Fruit fly (Drosophila melanogaster): ENCODE data around the gene Srx.

Gene Srx

DNA sequence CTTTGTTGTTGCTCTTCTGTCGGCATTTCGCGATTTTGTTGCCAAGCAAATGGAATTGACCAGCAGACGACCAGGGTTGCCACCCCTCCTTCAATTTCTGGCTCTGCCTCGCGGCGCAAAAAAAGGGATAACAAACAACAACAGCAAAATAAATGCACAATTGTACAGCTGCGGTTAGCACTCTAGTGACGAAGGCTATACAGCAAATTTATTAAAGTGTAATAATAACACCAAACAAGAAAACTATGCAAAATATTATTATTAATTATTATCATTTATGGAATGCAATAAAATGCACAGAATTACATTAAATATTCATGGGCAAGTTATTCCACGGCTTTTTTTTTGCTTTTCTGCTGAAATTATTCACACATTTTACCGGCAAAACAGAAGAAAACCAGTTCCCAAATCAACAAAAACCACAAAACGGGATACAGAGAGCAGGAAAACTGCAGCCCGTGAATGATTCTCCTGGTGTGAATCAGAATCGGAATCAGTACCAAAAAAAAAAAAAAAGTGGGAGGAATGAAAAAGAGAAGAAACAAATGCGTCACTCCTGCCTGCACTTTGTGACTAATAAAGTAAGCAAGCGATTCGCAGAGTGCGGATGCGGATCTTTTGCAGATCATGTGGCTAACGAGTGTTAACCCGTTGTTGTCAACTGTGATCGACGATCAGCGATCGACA is 22.6 kb downstream of the Srx start:
- no peak; the same call in 1 of the 2 replicates for TF ChIP-seq Ets98B (GFP tag; IDR thresholded peaks at IDR 0.05)
- TF ChIP-seq CG9948 (tag; optimal IDR thresholded peaks at IDR 0.05) = peak; percentile 49
- peak; percentile 14 for TF ChIP-seq EcR (GFP tag; optimal IDR thresholded peaks at IDR 0.05)
- TF ChIP-seq CG8159 (tag; optimal IDR thresholded peaks at IDR 0.05) = peak; percentile 72
- peak; percentile 19 for TF ChIP-seq CG34367 (tag; optimal IDR thresholded peaks at IDR 0.05)
- no peak for TF ChIP-seq fd96Ca (GFP tag; IDR thresholded peaks at IDR 0.05)
- TF ChIP-seq CG4496 (GFP tag; IDR thresholded peaks at IDR 0.05) = no peak; the same call in 2 of the 3 replicates
- peak; percentile 35 for TF ChIP-seq D1 (tag; optimal IDR thresholded peaks at IDR 0.05)
- TF ChIP-seq CG10348 (GFP tag; IDR thresholded peaks at IDR 0.05) = no peak
- no peak for TF ChIP-seq CG12605 (GFP tag; IDR thresholded peaks at IDR 0.05)
- TF ChIP-seq CG13204 (GFP tag; optimal IDR thresholded peaks at IDR 0.05) = peak; percentile 57
- peak; percentile 8 for TF ChIP-seq Pif1A (GFP tag; optimal IDR thresholded peaks at IDR 0.05)
- TF ChIP-seq CG32121 (GFP tag; IDR thresholded peaks at IDR 0.05) = no peak
- peak; percentile 61 for TF ChIP-seq CG15710 (tag; optimal IDR thresholded peaks at IDR 0.05)
- peak; percentile 69 for TF ChIP-seq Pif1B (GFP tag; optimal IDR thresholded peaks at IDR 0.05)
- TF ChIP-seq CG8301 (tag; optimal IDR thresholded peaks at IDR 0.05) = peak; percentile 38
- TF ChIP-seq Snoo (tag; optimal IDR thresholded peaks at IDR 0.05) = peak; percentile 49
- peak; percentile 70 for TF ChIP-seq CG14655 (GFP tag; optimal IDR thresholded peaks at IDR 0.05)
- TF ChIP-seq rn (GFP tag; IDR thresholded peaks at IDR 0.05) = no peak
- peak; percentile 39 for TF ChIP-seq gl (tag; optimal IDR thresholded peaks at IDR 0.05)
- TF ChIP-seq CG17806 (tag; optimal IDR thresholded peaks at IDR 0.05) = peak; percentile 53

DNA sequence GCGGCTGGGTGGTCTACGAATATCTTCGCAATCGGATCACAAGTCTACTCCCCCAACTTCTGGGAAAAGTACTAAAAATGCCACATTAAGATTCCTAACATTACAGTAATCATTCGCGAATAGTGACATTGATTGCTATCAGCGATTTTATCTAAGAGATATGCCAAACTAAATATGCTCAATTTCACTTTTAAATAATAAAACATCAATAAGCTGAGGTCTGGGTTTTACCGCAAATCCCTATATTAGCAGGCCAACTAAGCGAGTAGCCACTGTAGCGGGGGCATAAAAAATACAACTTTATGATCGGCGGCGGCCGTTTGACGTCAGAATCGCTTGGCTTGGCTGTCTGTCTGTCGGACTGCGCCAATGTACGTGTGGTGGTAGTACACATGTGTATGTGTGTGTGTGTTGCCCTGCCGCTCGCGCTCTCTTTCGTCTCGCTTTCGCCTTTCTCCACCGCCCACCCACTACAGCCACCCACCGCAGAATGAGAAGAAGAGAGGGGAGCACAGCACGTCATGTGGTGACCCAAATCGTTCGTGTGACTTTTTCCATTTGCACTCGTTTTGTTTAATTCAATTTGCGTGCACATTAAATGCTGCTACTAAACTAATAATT is 23.6 kb downstream of the Srx start:
- TF ChIP-seq Pif1B (GFP tag; optimal IDR thresholded peaks at IDR 0.05) (peak; percentile 84), fd96Ca (GFP tag; IDR thresholded peaks at IDR 0.05) (peak; percentile 95), CG34367 (tag; optimal IDR thresholded peaks at IDR 0.05) (peak; percentile 78), gl (tag; optimal IDR thresholded peaks at IDR 0.05) (peak; percentile 56), CG14655 (GFP tag; optimal IDR thresholded peaks at IDR 0.05) (peak; percentile 82), CG17806 (tag; optimal IDR thresholded peaks at IDR 0.05) (peak; percentile 70), CG32121 (GFP tag; IDR thresholded peaks at IDR 0.05) (peak; percentile 95), CG4496 (GFP tag; IDR thresholded peaks at IDR 0.05) (peak; percentile 97), D1 (tag; optimal IDR thresholded peaks at IDR 0.05) (no peak), rn (GFP tag; IDR thresholded peaks at IDR 0.05) (peak; percentile 79), CG15710 (tag; optimal IDR thresholded peaks at IDR 0.05) (peak; percentile 81), CG8159 (tag; optimal IDR thresholded peaks at IDR 0.05) (peak; percentile 76), EcR (GFP tag; optimal IDR thresholded peaks at IDR 0.05) (no peak), Snoo (tag; optimal IDR thresholded peaks at IDR 0.05) (peak; percentile 92), CG9948 (tag; optimal IDR thresholded peaks at IDR 0.05) (peak; percentile 81), Ets98B (GFP tag; IDR thresholded peaks at IDR 0.05) (peak; percentile 94), CG13204 (GFP tag; optimal IDR thresholded peaks at IDR 0.05) (peak; percentile 75), CG12605 (GFP tag; IDR thresholded peaks at IDR 0.05) (peak; percentile 90), CG8301 (tag; optimal IDR thresholded peaks at IDR 0.05) (peak; percentile 85), Pif1A (GFP tag; optimal IDR thresholded peaks at IDR 0.05) (peak; percentile 79), CG10348 (GFP tag; IDR thresholded peaks at IDR 0.05) (peak; percentile 84)

DNA sequence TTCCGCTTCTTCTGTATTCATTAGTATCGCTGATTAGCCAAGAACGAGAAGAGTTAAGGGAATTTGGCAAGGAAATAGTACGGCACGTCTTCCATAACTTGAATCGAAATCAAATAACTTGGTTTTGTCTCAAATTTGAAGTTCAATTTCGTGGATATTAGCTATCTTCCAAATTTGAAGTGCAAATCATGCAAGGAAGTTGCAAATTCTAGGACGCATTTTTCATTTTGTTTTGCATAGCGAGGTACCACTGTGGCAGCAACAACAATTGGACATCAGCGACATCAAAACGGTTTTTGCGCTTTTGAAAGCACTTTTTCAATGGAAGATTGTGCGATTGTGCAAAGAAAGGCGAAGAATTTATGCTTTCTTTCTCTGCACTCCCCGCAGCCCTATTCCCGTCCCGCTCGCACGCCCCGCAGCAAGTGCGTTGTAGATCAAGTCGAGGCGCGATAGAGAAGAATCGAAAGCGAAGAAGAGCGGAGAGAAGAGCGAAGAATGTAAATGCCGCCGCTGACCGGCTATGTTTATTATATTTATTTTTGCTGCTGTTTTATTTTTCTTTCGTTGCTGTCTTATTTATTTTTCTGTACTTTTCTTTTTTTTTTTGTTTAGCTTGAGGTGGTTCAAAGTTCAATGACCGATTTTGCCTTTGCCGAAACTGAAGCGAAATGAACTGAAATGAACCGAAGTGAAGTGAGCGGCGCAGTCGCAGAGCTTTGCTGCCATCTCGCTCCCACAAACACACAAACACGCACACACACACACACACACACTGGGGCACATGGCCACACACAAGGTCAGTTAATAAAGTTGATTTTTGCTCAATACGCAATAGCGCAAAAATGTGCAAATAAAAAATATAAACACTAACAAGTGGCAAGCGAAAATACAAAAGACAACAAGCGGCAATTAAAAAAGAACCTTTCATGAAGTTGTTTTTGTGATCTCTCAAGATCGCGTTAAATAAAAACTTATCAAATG is 24.7 kb downstream of the Srx start:
- TF ChIP-seq CG13204 (GFP tag; optimal IDR thresholded peaks at IDR 0.05) (peak; percentile 66), CG4496 (GFP tag; IDR thresholded peaks at IDR 0.05) (peak; percentile 89), CG14655 (GFP tag; optimal IDR thresholded peaks at IDR 0.05) (peak; percentile 62), Pif1B (GFP tag; optimal IDR thresholded peaks at IDR 0.05) (no peak), CG12605 (GFP tag; IDR thresholded peaks at IDR 0.05) (0 out of 2 replicates have a peak, but pooled peaks have one; percentile 33), gl (tag; optimal IDR thresholded peaks at IDR 0.05) (no peak), D1 (tag; optimal IDR thresholded peaks at IDR 0.05) (no peak), CG32121 (GFP tag; IDR thresholded peaks at IDR 0.05) (peak; percentile 78; the same call in 1 of the 2 replicates), CG15710 (tag; optimal IDR thresholded peaks at IDR 0.05) (peak; percentile 38), Snoo (tag; optimal IDR thresholded peaks at IDR 0.05) (peak; percentile 53), CG17806 (tag; optimal IDR thresholded peaks at IDR 0.05) (peak; percentile 21), fd96Ca (GFP tag; IDR thresholded peaks at IDR 0.05) (peak; percentile 90), CG9948 (tag; optimal IDR thresholded peaks at IDR 0.05) (peak; percentile 27), Ets98B (GFP tag; IDR thresholded peaks at IDR 0.05) (peak; percentile 86), CG34367 (tag; optimal IDR thresholded peaks at IDR 0.05) (no peak), Pif1A (GFP tag; optimal IDR thresholded peaks at IDR 0.05) (peak; percentile 9), EcR (GFP tag; optimal IDR thresholded peaks at IDR 0.05) (peak; percentile 81), CG10348 (GFP tag; IDR thresholded peaks at IDR 0.05) (0 out of 2 replicates have a peak, but pooled peaks have one; percentile 44), rn (GFP tag; IDR thresholded peaks at IDR 0.05) (peak; percentile 68), CG8301 (tag; optimal IDR thresholded peaks at IDR 0.05) (peak; percentile 67), CG8159 (tag; optimal IDR thresholded peaks at IDR 0.05) (peak; percentile 25)

DNA sequence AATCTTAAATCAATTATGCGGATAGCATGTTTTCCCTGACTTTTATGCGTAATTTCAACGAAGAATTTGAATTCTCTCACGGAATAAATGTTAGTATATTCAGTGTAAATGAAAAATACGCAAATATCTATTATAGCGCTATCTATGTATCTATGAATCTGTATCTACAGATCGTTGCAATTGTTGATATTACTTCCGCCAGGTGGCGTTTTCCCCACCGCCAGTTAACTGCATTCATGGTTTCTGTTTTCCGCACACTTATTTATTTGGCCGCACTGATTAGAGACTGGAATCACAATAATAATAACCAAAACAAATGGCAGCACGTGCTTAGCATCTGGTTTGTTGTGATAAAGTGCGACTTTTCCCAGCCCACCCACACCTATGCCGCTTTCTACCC is 26.0 kb downstream of the Srx start:
- TF ChIP-seq EcR (GFP tag; optimal IDR thresholded peaks at IDR 0.05) (no peak), CG8159 (tag; optimal IDR thresholded peaks at IDR 0.05) (no peak), gl (tag; optimal IDR thresholded peaks at IDR 0.05) (no peak), CG10348 (GFP tag; IDR thresholded peaks at IDR 0.05) (no peak), CG12605 (GFP tag; IDR thresholded peaks at IDR 0.05) (no peak), fd96Ca (GFP tag; IDR thresholded peaks at IDR 0.05) (no peak), rn (GFP tag; IDR thresholded peaks at IDR 0.05) (no peak), CG4496 (GFP tag; IDR thresholded peaks at IDR 0.05) (no peak), Pif1A (GFP tag; optimal IDR thresholded peaks at IDR 0.05) (no peak), CG15710 (tag; optimal IDR thresholded peaks at IDR 0.05) (no peak), Ets98B (GFP tag; IDR thresholded peaks at IDR 0.05) (no peak), CG32121 (GFP tag; IDR thresholded peaks at IDR 0.05) (no peak), CG8301 (tag; optimal IDR thresholded peaks at IDR 0.05) (no peak), CG9948 (tag; optimal IDR thresholded peaks at IDR 0.05) (no peak), CG17806 (tag; optimal IDR thresholded peaks at IDR 0.05) (no peak), Snoo (tag; optimal IDR thresholded peaks at IDR 0.05) (no peak), CG34367 (tag; optimal IDR thresholded peaks at IDR 0.05) (no peak)

Measured in whole organism, pupa.